Worm (Caenorhabditis elegans): ENCODE measurements around the gene srh-147.

Gene srh-147

DNA sequence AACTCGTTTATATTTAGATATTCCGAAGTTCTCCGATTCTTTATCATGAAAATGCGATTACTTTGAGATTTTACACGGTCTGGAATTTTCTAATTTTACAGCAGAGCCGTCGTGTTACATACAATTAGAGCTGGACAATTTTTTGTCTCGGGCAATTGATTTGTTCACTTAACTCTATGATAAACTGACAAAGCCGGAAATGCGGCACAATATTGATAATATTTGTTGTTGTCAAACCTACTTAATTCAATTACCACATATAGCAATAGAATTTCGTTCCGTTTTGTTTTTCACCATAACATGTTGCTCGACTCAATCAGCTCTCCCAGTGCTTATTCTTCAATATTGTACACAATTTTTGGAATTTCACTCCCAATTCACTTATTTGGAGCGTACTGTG, 12.9 kb upstream of the srh-147 start, which contains the start of gene srh-299:
Gene srh-299, plus strand, starts transcription at position 301 of the 400 bp plus-strand sequence.
- no peak for TF ChIP-seq ztf-23 (GFP tag; IDR thresholded peaks at IDR 0.05)
- TF ChIP-seq tab-1 (GFP tag; IDR thresholded peaks at IDR 0.05) = no peak
- no peak for TF ChIP-seq med-1 (GFP tag; optimal IDR thresholded peaks at IDR 0.05; ENCODE audit: insufficient read depth)
- no peak for TF ChIP-seq T22C8.4 (GFP tag; IDR thresholded peaks at IDR 0.05)
- TF ChIP-seq ztf-29 (GFP tag; IDR thresholded peaks at IDR 0.05) = no peak
- no peak for TF ChIP-seq ref-1 (GFP tag; conservative IDR thresholded peaks at IDR 0.05)
- no peak for TF ChIP-seq cog-1 (tag; optimal IDR thresholded peaks at IDR 0.05)
- no peak for TF ChIP-seq klf-2 (GFP tag; conservative IDR thresholded peaks at IDR 0.05)
- no peak for TF ChIP-seq flt-1 (GFP tag; IDR thresholded peaks at IDR 0.05)

ce11 chrV:15862599-15862998, 12.5 kb upstream of the srh-147 start, which contains the start of gene srz-12:
Gene srz-12, minus strand, starts transcription at chrV:15862699.
- no peak for TF ChIP-seq tab-1 (GFP tag; IDR thresholded peaks at IDR 0.05)
- TF ChIP-seq ztf-29 (GFP tag; IDR thresholded peaks at IDR 0.05) = no peak

DNA sequence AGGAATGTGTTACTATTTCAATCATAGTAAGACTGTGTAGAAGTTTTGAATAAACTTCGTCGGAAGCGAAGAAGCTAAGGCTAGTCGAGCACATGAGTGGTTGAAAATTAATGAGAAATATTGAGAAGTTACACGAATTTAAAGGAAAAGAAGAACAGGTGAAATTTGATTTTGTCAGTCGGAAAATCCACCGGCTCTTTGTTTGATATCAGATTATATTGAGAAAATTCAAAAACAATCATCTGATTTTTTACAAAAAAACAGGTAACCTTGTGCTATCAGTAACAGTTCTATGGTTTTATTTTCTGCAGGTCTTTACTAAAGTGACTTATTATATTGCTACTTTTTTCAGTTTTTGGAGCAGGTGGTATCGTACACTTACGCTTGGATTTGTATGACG, 8.2 kb upstream of the srh-147 start, which contains the start of gene srh-148:
Gene srh-148, minus strand, starts transcription at position 101 of the 400 bp plus-strand sequence.
- TF ChIP-seq ztf-29 (GFP tag; IDR thresholded peaks at IDR 0.05) (no peak), cog-1 (tag; optimal IDR thresholded peaks at IDR 0.05) (no peak)

DNA sequence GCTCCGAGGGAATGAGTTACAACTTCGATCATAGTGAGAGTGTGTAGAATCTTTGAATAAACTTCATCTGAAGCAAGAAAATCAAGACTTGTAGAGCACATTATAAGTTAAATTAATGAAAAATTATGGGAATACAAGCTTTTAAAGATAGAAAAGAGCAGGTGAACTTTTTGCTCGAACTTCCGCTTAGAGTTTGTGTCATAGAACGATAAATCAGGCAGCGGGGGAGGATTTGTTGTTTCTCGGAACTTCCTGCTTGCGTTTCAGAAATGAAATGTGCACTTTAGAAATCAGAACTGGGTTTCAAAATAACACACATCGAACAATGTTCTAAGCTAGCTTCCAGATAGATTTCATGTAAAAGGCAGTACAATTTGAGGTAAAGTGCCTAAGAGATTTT, 9.0 kb downstream of the srh-147 start, which contains the start of gene srh-149:
Gene srh-149, minus strand, starts transcription at position 101 of the 400 bp plus-strand sequence.
- TF ChIP-seq klf-2 (GFP tag; conservative IDR thresholded peaks at IDR 0.05) = no peak
- no peak for TF ChIP-seq tab-1 (GFP tag; IDR thresholded peaks at IDR 0.05)

ce11 chrV:15833622-15834021, 16.5 kb downstream of the srh-147 start, which contains the start of gene srbc-54:
Gene srbc-54, minus strand, starts transcription at chrV:15833722.
- TF ChIP-seq med-1 (GFP tag; optimal IDR thresholded peaks at IDR 0.05; ENCODE audit: insufficient read depth) (no peak), flt-1 (GFP tag; IDR thresholded peaks at IDR 0.05) (no peak), tab-1 (GFP tag; IDR thresholded peaks at IDR 0.05) (no peak), klf-2 (GFP tag; conservative IDR thresholded peaks at IDR 0.05) (no peak), ref-1 (GFP tag; conservative IDR thresholded peaks at IDR 0.05) (no peak), T22C8.4 (GFP tag; IDR thresholded peaks at IDR 0.05) (no peak), ztf-29 (GFP tag; IDR thresholded peaks at IDR 0.05) (no peak), ztf-23 (GFP tag; IDR thresholded peaks at IDR 0.05) (no peak), cog-1 (tag; optimal IDR thresholded peaks at IDR 0.05) (no peak)

DNA sequence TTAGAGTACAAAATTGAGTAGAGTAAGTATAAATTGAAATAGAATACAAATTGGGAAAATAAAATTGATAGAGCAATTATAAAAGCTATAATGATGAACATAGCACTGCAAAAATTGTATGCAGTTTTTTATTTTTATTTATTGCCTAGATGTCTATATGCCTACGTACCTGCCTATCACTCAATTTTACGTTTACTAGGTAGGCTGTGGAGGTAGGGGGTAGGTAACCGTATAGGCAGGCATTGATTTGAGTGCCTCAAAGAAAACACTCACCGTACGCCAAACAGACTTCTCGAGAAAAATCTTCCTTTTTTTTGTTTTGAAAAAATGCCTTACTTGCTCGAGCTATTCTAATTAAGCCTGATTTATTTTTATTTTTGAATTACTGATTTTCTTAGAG, 18.5 kb downstream of the srh-147 start, which contains the start of gene srbc-56:
Gene srbc-56, minus strand, starts transcription at position 101 of the 400 bp plus-strand sequence.
- TF ChIP-seq tab-1 (GFP tag; IDR thresholded peaks at IDR 0.05) (no peak), ref-1 (GFP tag; conservative IDR thresholded peaks at IDR 0.05) (no peak), klf-2 (GFP tag; conservative IDR thresholded peaks at IDR 0.05) (no peak), flt-1 (GFP tag; IDR thresholded peaks at IDR 0.05) (no peak), ztf-23 (GFP tag; IDR thresholded peaks at IDR 0.05) (no peak), T22C8.4 (GFP tag; IDR thresholded peaks at IDR 0.05) (no peak), cog-1 (tag; optimal IDR thresholded peaks at IDR 0.05) (no peak), ztf-29 (GFP tag; IDR thresholded peaks at IDR 0.05) (no peak), med-1 (GFP tag; optimal IDR thresholded peaks at IDR 0.05; ENCODE audit: insufficient read depth) (no peak)

- no peak for TF ChIP-seq T22C8.4 (GFP tag; IDR thresholded peaks at IDR 0.05)
- TF ChIP-seq ztf-23 (GFP tag; IDR thresholded peaks at IDR 0.05) = no peak
- TF ChIP-seq tab-1 (GFP tag; IDR thresholded peaks at IDR 0.05) = no peak
- no peak for TF ChIP-seq klf-2 (GFP tag; conservative IDR thresholded peaks at IDR 0.05)
- no peak for TF ChIP-seq flt-1 (GFP tag; IDR thresholded peaks at IDR 0.05)
- TF ChIP-seq cog-1 (tag; optimal IDR thresholded peaks at IDR 0.05) = no peak
- no peak for TF ChIP-seq ref-1 (GFP tag; conservative IDR thresholded peaks at IDR 0.05)
- no peak for TF ChIP-seq med-1 (GFP tag; optimal IDR thresholded peaks at IDR 0.05; ENCODE audit: insufficient read depth)
- TF ChIP-seq ztf-29 (GFP tag; IDR thresholded peaks at IDR 0.05) = no peak
These were observed 20.2 kb downstream of the srh-147 start, which contains the start of gene srbc-55 for ce11 chrV:15829907-15830306. Gene srbc-55, minus strand, starts transcription at chrV:15830007.

- TF ChIP-seq ztf-23 (GFP tag; IDR thresholded peaks at IDR 0.05) (no peak), tab-1 (GFP tag; IDR thresholded peaks at IDR 0.05) (no peak), med-1 (GFP tag; optimal IDR thresholded peaks at IDR 0.05; ENCODE audit: insufficient read depth) (no peak), T22C8.4 (GFP tag; IDR thresholded peaks at IDR 0.05) (no peak), flt-1 (GFP tag; IDR thresholded peaks at IDR 0.05) (no peak), ztf-29 (GFP tag; IDR thresholded peaks at IDR 0.05) (no peak), cog-1 (tag; optimal IDR thresholded peaks at IDR 0.05) (no peak)
These were observed 24.0 kb downstream of the srh-147 start, which contains the start of gene srbc-51 for ce11 chrV:15826110-15826509. Gene srbc-51, plus strand, starts transcription at chrV:15826410.

ce11 chrV:15824866-15825265, 25.3 kb downstream of the srh-147 start, which contains the start of gene srbc-50:
Gene srbc-50, minus strand, starts transcription at chrV:15824966.
- no peak for TF ChIP-seq T22C8.4 (GFP tag; IDR thresholded peaks at IDR 0.05)
- TF ChIP-seq klf-2 (GFP tag; conservative IDR thresholded peaks at IDR 0.05) = no peak

DNA sequence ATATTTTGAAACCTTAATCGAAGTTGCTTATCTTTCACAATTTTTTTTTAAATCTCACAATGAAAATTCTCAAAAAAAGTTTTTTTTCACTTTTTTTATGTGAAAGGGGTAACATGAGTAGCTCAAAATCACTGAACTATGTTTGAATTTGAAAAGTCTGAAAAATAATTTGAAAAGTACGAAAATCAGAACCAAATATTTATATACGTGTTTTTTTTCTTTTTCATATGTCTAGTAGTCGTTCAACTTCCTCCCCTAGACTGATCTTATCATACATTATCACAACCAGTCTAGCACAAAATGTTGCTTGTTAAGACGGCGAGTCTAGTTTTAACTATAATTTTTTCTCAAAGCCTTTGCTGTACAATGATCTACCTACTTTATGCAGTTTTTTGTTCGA, 28.7 kb downstream of the srh-147 start, which contains the start of gene srbc-49:
Gene srbc-49, plus strand, starts transcription at position 301 of the 400 bp plus-strand sequence.
- TF ChIP-seq tab-1 (GFP tag; IDR thresholded peaks at IDR 0.05) (no peak), cog-1 (tag; optimal IDR thresholded peaks at IDR 0.05) (no peak), ref-1 (GFP tag; conservative IDR thresholded peaks at IDR 0.05) (no peak), med-1 (GFP tag; optimal IDR thresholded peaks at IDR 0.05; ENCODE audit: insufficient read depth) (no peak), ztf-23 (GFP tag; IDR thresholded peaks at IDR 0.05) (no peak)

ce11 chrV:15819983-15820382, 30.1 kb downstream of the srh-147 start, which contains the start of gene srbc-48:
Gene srbc-48, plus strand, starts transcription at chrV:15820283.
- no peak for TF ChIP-seq tab-1 (GFP tag; IDR thresholded peaks at IDR 0.05)
- no peak for TF ChIP-seq ref-1 (GFP tag; conservative IDR thresholded peaks at IDR 0.05)
- no peak for TF ChIP-seq cog-1 (tag; optimal IDR thresholded peaks at IDR 0.05)
- no peak for TF ChIP-seq T22C8.4 (GFP tag; IDR thresholded peaks at IDR 0.05)
- no peak for TF ChIP-seq med-1 (GFP tag; optimal IDR thresholded peaks at IDR 0.05; ENCODE audit: insufficient read depth)
- no peak for TF ChIP-seq klf-2 (GFP tag; conservative IDR thresholded peaks at IDR 0.05)
- no peak for TF ChIP-seq ztf-23 (GFP tag; IDR thresholded peaks at IDR 0.05)
